Worm (Caenorhabditis elegans): ENCODE data around the gene glt-4.

glt-4 gene

ce11 chrX:6371192-6372116, 31.8 kb upstream of the glt-4 start (continued):
- no peak for TF ChIP-seq aly-2 (tag; optimal IDR thresholded peaks at IDR 0.05)
- peak; percentile 46 for TF ChIP-seq mep-1 (tag; optimal IDR thresholded peaks at IDR 0.05)
- peak; percentile 49 for TF ChIP-seq irx-1 (tag; optimal IDR thresholded peaks at IDR 0.05)
- peak in 1 of 6 experiments; percentile 60 for TF ChIP-seq elt-3 (tag; optimal IDR thresholded peaks at IDR 0.05)
- TF ChIP-seq dsc-1 (tag; optimal IDR thresholded peaks at IDR 0.05) = peak; percentile 78
- peak; percentile 66 for TF ChIP-seq swsn-7 (tag; optimal IDR thresholded peaks at IDR 0.05)
- peak; percentile 20 for TF ChIP-seq unc-86 (tag; optimal IDR thresholded peaks at IDR 0.05)
- TF ChIP-seq nhr-19 (GFP tag; conservative IDR thresholded peaks at IDR 0.05) = peak; percentile 58
- TF ChIP-seq ceh-88 (GFP tag; IDR thresholded peaks at IDR 0.05) = no peak
- TF ChIP-seq Y116A8C.19 (tag; optimal IDR thresholded peaks at IDR 0.05; ENCODE audit: borderline replicate concordance) = no peak
- TF ChIP-seq ets-5 (GFP tag; IDR thresholded peaks at IDR 0.05) = no peak
- no peak for TF ChIP-seq tlp-1 (tag; optimal IDR thresholded peaks at IDR 0.05)
- TF ChIP-seq egl-13 (tag; optimal IDR thresholded peaks at IDR 0.05) = peak; percentile 70
- TF ChIP-seq rnt-1 (tag; optimal IDR thresholded peaks at IDR 0.05) = peak; percentile 60
- TF ChIP-seq jun-1 (tag; optimal IDR thresholded peaks at IDR 0.05) = no peak
- no peak for TF ChIP-seq fkh-4 (tag; optimal IDR thresholded peaks at IDR 0.05; ENCODE audit: borderline replicate concordance)

ce11 chrX:6373348-6373747, 29.9 kb upstream of the glt-4 start, which contains the start of gene C03B1.17:
TSS of gene C03B1.17 (plus strand) at chrX:6373648.
- TF ChIP-seq nhr-77 (tag; optimal IDR thresholded peaks at IDR 0.05) (no peak), fkh-4 (tag; optimal IDR thresholded peaks at IDR 0.05; ENCODE audit: borderline replicate concordance) (no peak), unc-62 (GFP tag; optimal IDR thresholded peaks at IDR 0.05) (no peak), fkh-8 (tag; optimal IDR thresholded peaks at IDR 0.05) (no peak), swsn-7 (tag; optimal IDR thresholded peaks at IDR 0.05) (no peak), skn-1 (tag; optimal IDR thresholded peaks at IDR 0.05) (no peak), lsy-2 (tag; optimal IDR thresholded peaks at IDR 0.05) (no peak), grh-1 (GFP tag; IDR thresholded peaks at IDR 0.05) (no peak)

ce11 chrX:6374451-6374850, 28.8 kb upstream of the glt-4 start, which contains the start of gene C03B1.1:
TSS of gene C03B1.1 (plus strand) at chrX:6374751.
- TF ChIP-seq pag-3 (tag; optimal IDR thresholded peaks at IDR 0.05; ENCODE audit: borderline replicate concordance, insufficient read depth) = no peak
- TF ChIP-seq efl-1 (optimal IDR thresholded peaks at IDR 0.05) = no peak
- TF ChIP-seq efl-1 (GFP tag; optimal IDR thresholded peaks at IDR 0.05 in 1 of 2) = peak in 1 of 2 experiments; percentile 42
- TF ChIP-seq hlh-17 (GFP tag; optimal IDR thresholded peaks at IDR 0.05; ENCODE audit: borderline replicate concordance) = no peak

DNA sequence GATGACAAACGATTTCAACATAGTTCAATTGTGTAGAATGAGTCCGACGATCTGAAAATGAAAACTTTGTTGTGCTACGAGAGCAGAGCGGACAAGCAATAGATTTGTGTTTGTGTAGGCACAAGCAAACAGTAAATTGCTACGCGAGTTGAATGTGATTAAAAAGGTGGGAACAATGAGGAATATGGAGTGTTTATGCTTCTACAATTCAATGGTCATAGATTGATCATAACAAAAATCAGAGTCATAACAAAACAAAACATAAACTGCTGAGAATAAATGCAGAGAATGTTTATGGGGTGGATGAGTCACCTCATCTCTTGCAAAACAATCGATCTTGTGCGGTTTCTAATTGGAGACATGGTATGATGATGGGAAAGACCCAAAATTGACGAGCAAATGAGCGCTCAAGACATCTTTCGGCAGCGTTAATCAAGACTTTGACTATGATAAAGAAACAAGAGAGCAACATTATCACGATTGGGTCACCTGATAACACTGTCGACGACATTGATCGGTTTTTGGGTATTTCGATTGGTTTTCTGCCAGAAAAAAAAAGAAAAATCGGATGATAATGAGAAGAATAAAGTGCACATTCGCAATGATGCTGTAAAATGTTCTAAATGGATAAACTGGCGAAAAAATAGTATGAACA, 25.5 kb upstream of the glt-4 start, which contains the start of gene lmp-1:
TSS of gene lmp-1 (minus strand) at position 51 of the 655 bp plus-strand sequence.
- TF ChIP-seq lir-3 (tag; optimal IDR thresholded peaks at IDR 0.05; ENCODE audit: poor library complexity) = no peak
- TF ChIP-seq efl-3 (GFP tag; optimal IDR thresholded peaks at IDR 0.05) = no peak
- no peak for TF ChIP-seq efl-1 (optimal IDR thresholded peaks at IDR 0.05)
- TF ChIP-seq efl-1 (GFP tag; optimal IDR thresholded peaks at IDR 0.05 in 1 of 2) = peak in 1 of 2 experiments; percentile 65
- TF ChIP-seq elt-2 (tag; optimal IDR thresholded peaks at IDR 0.05) = peak; percentile 34

DNA sequence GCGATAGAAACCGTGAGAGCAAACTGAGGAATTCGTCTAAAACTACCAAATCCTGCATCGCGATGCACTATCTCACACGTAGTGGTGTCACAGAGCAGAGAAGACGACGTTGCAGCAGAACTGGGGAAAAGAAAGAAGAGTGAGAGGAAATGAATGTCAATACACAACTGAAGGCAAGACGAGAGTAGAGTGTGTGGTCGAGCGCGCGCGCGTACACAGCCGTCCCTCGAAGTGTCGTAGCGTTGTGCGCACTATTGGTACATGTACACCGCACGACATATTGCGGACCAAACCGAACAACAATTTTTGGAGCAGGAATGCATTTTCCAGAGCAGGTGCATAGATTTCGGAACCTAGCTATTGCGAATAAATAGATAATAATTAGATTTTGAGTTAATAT, 24.9 kb upstream of the glt-4 start:
- no peak for TF ChIP-seq ces-1 (GFP tag; optimal IDR thresholded peaks at IDR 0.05)
- TF ChIP-seq nhr-12 (tag; optimal IDR thresholded peaks at IDR 0.05) = no peak
- no peak for TF ChIP-seq hlh-4 (tag; optimal IDR thresholded peaks at IDR 0.05)
- peak; percentile 28 for TF ChIP-seq nhr-90 (tag; optimal IDR thresholded peaks at IDR 0.05; ENCODE audit: poor library complexity)
- TF ChIP-seq snu-23 (GFP tag; optimal IDR thresholded peaks at IDR 0.05) = peak; percentile 74
- peak; percentile 73 for TF ChIP-seq mep-1 (tag; optimal IDR thresholded peaks at IDR 0.05)
- no peak for TF ChIP-seq elt-3 (tag; optimal IDR thresholded peaks at IDR 0.05)
- no peak for TF ChIP-seq sox-4 (tag; optimal IDR thresholded peaks at IDR 0.05)
- no peak for TF ChIP-seq ceh-88 (GFP tag; IDR thresholded peaks at IDR 0.05)
- no peak for TF ChIP-seq ceh-90 (tag; optimal IDR thresholded peaks at IDR 0.05)
- TF ChIP-seq unc-98 (GFP tag; IDR thresholded peaks at IDR 0.05) = no peak
- TF ChIP-seq C34B4.2 (tag; optimal IDR thresholded peaks at IDR 0.05) = no peak
- peak; percentile 47 for TF ChIP-seq egl-13 (tag; optimal IDR thresholded peaks at IDR 0.05)
- TF ChIP-seq nhr-77 (tag; optimal IDR thresholded peaks at IDR 0.05) = peak; percentile 37
- TF ChIP-seq egl-27 (tag; optimal IDR thresholded peaks at IDR 0.05) = no peak
- peak; percentile 72 for TF ChIP-seq xbp-1 (tag; optimal IDR thresholded peaks at IDR 0.05)
- TF ChIP-seq unc-62 (GFP tag; optimal IDR thresholded peaks at IDR 0.05) = no peak
- TF ChIP-seq ztf-11 (tag; optimal IDR thresholded peaks at IDR 0.05) = no peak

All from whole organism, L1 larva.